Worm (Caenorhabditis elegans) whole organism, midembryonic: ENCODE data around the gene C26B9.6.

Source experiments
- T22C8.4 ChIP-seq: fragments of 200-800 bp; sonication (Bioruptor generic); IDR thresholded peaks from 2 replicates; pipeline ENCODE4 v1.3.6; 2022; ENCODE audit warnings: missing genetic modification characterization, missing compliant biosample characterization
- cog-1 ChIP-seq: sonication (generic microtip); optimal IDR thresholded peaks from 2 replicates; lab custom pipeline; 2016; ENCODE audit warnings: missing genetic modification characterization, missing compliant biosample characterization
- flt-1 ChIP-seq: fragments of 200-800 bp; sonication (Bioruptor generic); IDR thresholded peaks from 2 replicates; pipeline ENCODE4 v1.3.6; 2022; ENCODE audit warnings: missing genetic modification characterization, missing compliant biosample characterization
- med-1 ChIP-seq: sonication (generic microtip); optimal IDR thresholded peaks from 2 replicates; lab custom pipeline; 2017; ENCODE audit warnings: missing genetic modification characterization, mild to moderate bottlenecking, missing compliant biosample characterization, antibody characterized with exemption, missing genetic modification reagents; ENCODE audit not compliant: insufficient read depth
- ref-1 ChIP-seq: fragments of 200-800 bp; sonication (Bioruptor generic); conservative IDR thresholded peaks from 2 replicates; pipeline ENCODE4 v1.3.6; 2022; ENCODE audit warnings: missing genetic modification reagents, missing genetic modification characterization, missing compliant biosample characterization
- tab-1 ChIP-seq: fragments of 200-800 bp; sonication (Bioruptor generic); IDR thresholded peaks from 2 replicates; pipeline ENCODE4 v1.3.6; 2022; ENCODE audit warnings: missing genetic modification characterization, missing compliant biosample characterization
- ztf-29 ChIP-seq: fragments of 200-800 bp; sonication (Bioruptor generic); IDR thresholded peaks from 2 replicates; pipeline ENCODE4 v1.3.6; 2022; ENCODE audit warnings: missing genetic modification reagents, missing genetic modification characterization, missing compliant biosample characterization

DNA sequence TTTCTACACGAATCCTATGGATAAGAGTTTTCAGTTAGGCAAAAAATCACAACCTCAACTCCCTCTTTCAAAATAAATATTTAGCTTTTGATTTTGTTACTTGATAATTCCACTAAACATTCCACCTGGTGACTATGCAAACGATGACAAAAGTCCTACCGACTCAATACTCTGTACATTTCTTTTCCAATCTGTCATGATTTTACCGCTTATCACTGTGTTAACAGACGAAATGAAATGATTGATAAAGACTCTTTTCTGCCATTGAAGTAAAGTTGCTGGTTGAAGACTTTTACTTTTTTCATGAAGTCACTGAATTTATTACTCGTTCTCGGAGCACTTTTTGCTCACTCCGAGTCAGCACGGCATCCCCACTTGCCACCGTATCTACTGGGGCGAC, 6.0 kb downstream of the C26B9.6 start, which contains the start of gene C26B9.5:
- no peak for TF ChIP-seq flt-1 (GFP tag; lab: Robert Waterston, UW)
- TF ChIP-seq T22C8.4: no peak
- TF ChIP-seq med-1 (GFP tag; lab: Kevin White, UChicago): no peak
- no peak for TF ChIP-seq ztf-29 (GFP tag; lab: Robert Waterston, UW)
- no peak for TF ChIP-seq cog-1 (tag; lab: Kevin White, UChicago)
- no peak for TF ChIP-seq tab-1
- TF ChIP-seq ref-1 (GFP tag; lab: Robert Waterston, UW): no peak
